Fruit fly (Drosophila melanogaster) whole organism, embryonic: ENCODE measurements around the gene bon.

Experiments
- Asciz ChIP-seq: fragments of 200-800 bp; sonication (Bioruptor generic); optimal IDR thresholded peaks from 2 replicates; lab custom pipeline; 2017; ENCODE audit warnings: missing biosample characterization, mild to moderate bottlenecking, missing genetic modification characterization, missing genetic modification reagents
- Atf6 ChIP-seq: fragments of 200-800 bp; sonication (Bioruptor generic); IDR thresholded peaks from 2 replicates; pipeline ENCODE4 v1.3.6; 2022; ENCODE audit warnings: missing biosample characterization, missing genetic modification characterization
- Blimp-1 ChIP-seq: fragments of 200-800 bp; sonication (Bioruptor generic); optimal IDR thresholded peaks from 3 replicates; lab custom pipeline; 2018; ENCODE audit warnings: missing biosample characterization, missing genetic modification characterization, mild to moderate bottlenecking, moderate library complexity, missing genetic modification reagents
- CG10147 ChIP-seq: fragments of 200-800 bp; sonication (Bioruptor generic); optimal IDR thresholded peaks from 2 replicates; lab custom pipeline; 2019; ENCODE audit warnings: missing biosample characterization, mild to moderate bottlenecking, missing genetic modification characterization, moderate library complexity
- CG10959 ChIP-seq: fragments of 200-800 bp; sonication (Bioruptor generic); IDR thresholded peaks from 2 replicates; pipeline ENCODE4 v1.3.6; 2022; ENCODE audit warnings: missing biosample characterization, missing genetic modification characterization
- CG11085 ChIP-seq: fragments of 200-800 bp; sonication (Bioruptor generic); IDR thresholded peaks from 2 replicates; pipeline ENCODE4 v1.3.6; 2022; ENCODE audit warnings: missing biosample characterization, missing genetic modification characterization
- CG11695 ChIP-seq: fragments of 200-800 bp; sonication (Bioruptor generic); IDR thresholded peaks from 3 replicates; pipeline ENCODE4 v1.3.6; 2022; ENCODE audit warnings: missing biosample characterization, missing genetic modification characterization
- CG12155 ChIP-seq: fragments of 200-800 bp; sonication (Bioruptor generic); optimal IDR thresholded peaks from 3 replicates; lab custom pipeline; 2016; ENCODE audit warnings: missing biosample characterization, missing genetic modification characterization
- CG1233 ChIP-seq: fragments of 200-800 bp; sonication (Bioruptor generic); optimal IDR thresholded peaks from 4 replicates; lab custom pipeline; 2018; ENCODE audit warnings: missing biosample characterization, mild to moderate bottlenecking, missing genetic modification characterization
- CG13775 ChIP-seq: fragments of 200-800 bp; sonication (Bioruptor generic); optimal IDR thresholded peaks from 3 replicates; lab custom pipeline; 2017; ENCODE audit warnings: missing biosample characterization, mild to moderate bottlenecking, missing genetic modification characterization
- CG13894 ChIP-seq: fragments of 200-800 bp; sonication (Bioruptor generic); optimal IDR thresholded peaks from 3 replicates; lab custom pipeline; 2018; ENCODE audit warnings: missing biosample characterization, mild to moderate bottlenecking, missing genetic modification characterization, moderate library complexity
- CG15601 ChIP-seq: fragments of 200-800 bp; sonication (Bioruptor generic); optimal IDR thresholded peaks from 3 replicates; lab custom pipeline; 2019; ENCODE audit warnings: missing biosample characterization, mild to moderate bottlenecking, missing genetic modification characterization, moderate library complexity
- CG17802 ChIP-seq: fragments of 200-800 bp; sonication (Bioruptor generic); optimal IDR thresholded peaks from 2 replicates; lab custom pipeline; 2018; ENCODE audit warnings: missing biosample characterization, mild to moderate bottlenecking, missing genetic modification characterization, moderate library complexity
- CG31224 ChIP-seq: fragments of 200-800 bp; sonication (Bioruptor generic); IDR thresholded peaks from 2 replicates; pipeline ENCODE4 v1.3.6; 2022; ENCODE audit warnings: missing biosample characterization, missing genetic modification characterization
- CG4282 ChIP-seq: fragments of 200-800 bp; sonication (Bioruptor generic); optimal IDR thresholded peaks from 2 replicates; lab custom pipeline; 2016; ENCODE audit warnings: missing biosample characterization, missing genetic modification characterization
- CG4730 ChIP-seq: fragments of 200-800 bp; sonication (Bioruptor generic); IDR thresholded peaks from 2 replicates; pipeline ENCODE4 v1.3.6; 2022; ENCODE audit warnings: missing biosample characterization, missing genetic modification characterization
- CG6254 ChIP-seq: fragments of 200-800 bp; sonication (Bioruptor generic); optimal IDR thresholded peaks from 3 replicates; lab custom pipeline; 2017; ENCODE audit warnings: mild to moderate bottlenecking, missing biosample characterization, missing genetic modification reagents, missing genetic modification characterization
- CG6689 ChIP-seq: fragments of 200-800 bp; sonication (Bioruptor generic); IDR thresholded peaks from 2 replicates; pipeline ENCODE4 v1.3.6; 2022; ENCODE audit warnings: missing biosample characterization, missing genetic modification characterization
- CG7839 ChIP-seq: fragments of 200-800 bp; sonication (Bioruptor generic); optimal IDR thresholded peaks from 3 replicates; lab custom pipeline; 2018; ENCODE audit warnings: missing biosample characterization, mild to moderate bottlenecking, missing genetic modification characterization, moderate library complexity
- CG8290 ChIP-seq, 3 experiments: fragments of 200-800 bp; sonication (Bioruptor generic); optimal IDR thresholded peaks; 2 replicates each; lab custom pipeline; 2016 to 2019; ENCODE audit warnings: missing biosample characterization in 3 of 3, missing genetic modification characterization in 3 of 3, mild to moderate bottlenecking in 2 of 3, moderate library complexity in 1 of 3
- CG9215 ChIP-seq: fragments of 200-800 bp; sonication (Bioruptor generic); IDR thresholded peaks from 2 replicates; pipeline ENCODE4 v1.3.6; 2022; ENCODE audit warnings: missing biosample characterization, missing genetic modification characterization
- CG9932 ChIP-seq: fragments of 200-800 bp; sonication (Bioruptor generic); IDR thresholded peaks from 2 replicates; pipeline ENCODE4 v1.3.6; 2022; ENCODE audit warnings: missing biosample characterization, missing genetic modification characterization
- Camta ChIP-seq: fragments of 200-800 bp; sonication (Bioruptor generic); optimal IDR thresholded peaks from 2 replicates; lab custom pipeline; 2016; ENCODE audit warnings: missing biosample characterization, missing genetic modification characterization
- CoRest ChIP-seq: fragments of 200-800 bp; sonication (Bioruptor generic); optimal IDR thresholded peaks from 3 replicates; lab custom pipeline; 2018; ENCODE audit warnings: missing biosample characterization, mild to moderate bottlenecking, missing genetic modification characterization, moderate library complexity
- Dbx ChIP-seq: fragments of 200-800 bp; sonication (Bioruptor generic); IDR thresholded peaks from 3 replicates; pipeline ENCODE4 v1.3.6; 2022; ENCODE audit warnings: missing biosample characterization, missing genetic modification characterization
- Dfd ChIP-seq, 2 experiments: fragments of >200 bp; optimal IDR thresholded peaks; 2 replicates each; lab custom pipeline; 2017; ENCODE audit warnings: missing biosample characterization in 2 of 2, missing genetic modification characterization in 2 of 2
- HLH3B ChIP-seq: fragments of 200-800 bp; sonication (Bioruptor generic); IDR thresholded peaks from 2 replicates; pipeline ENCODE4 v1.3.6; 2022; ENCODE audit warnings: missing biosample characterization, missing genetic modification characterization
- HLHmδ ChIP-seq: fragments of 200-800 bp; sonication (Bioruptor generic); optimal IDR thresholded peaks from 2 replicates; lab custom pipeline; 2018; ENCODE audit warnings: missing biosample characterization, mild to moderate bottlenecking, missing genetic modification characterization, moderate library complexity
- Sox100B ChIP-seq: fragments of 200-800 bp; sonication (Bioruptor generic); optimal IDR thresholded peaks from 3 replicates; lab custom pipeline; 2018; ENCODE audit warnings: missing biosample characterization, mild to moderate bottlenecking, missing genetic modification characterization
- Vsx1 ChIP-seq: fragments of 200-800 bp; sonication (Bioruptor generic); optimal IDR thresholded peaks from 2 replicates; lab custom pipeline; 2017; ENCODE audit warnings: missing biosample characterization, mild to moderate bottlenecking, missing genetic modification characterization, missing genetic modification reagents
- Xrp1 ChIP-seq: fragments of 200-800 bp; sonication (Bioruptor generic); IDR thresholded peaks from 2 replicates; pipeline ENCODE4 v1.3.6; 2022; ENCODE audit warnings: missing biosample characterization, missing genetic modification characterization
- btn ChIP-seq: fragments of 200-800 bp; sonication (Bioruptor generic); optimal IDR thresholded peaks from 2 replicates; lab custom pipeline; 2016; ENCODE audit warnings: missing biosample characterization, missing genetic modification characterization
- cas ChIP-seq: fragments of 200-800 bp; sonication (Bioruptor generic); IDR thresholded peaks from 2 replicates; pipeline ENCODE4 v1.3.6; 2022; ENCODE audit warnings: missing biosample characterization, missing genetic modification characterization
- crp ChIP-seq, 2 experiments: fragments of 200-800 bp; sonication (Bioruptor generic); optimal IDR thresholded peaks; 2 replicates in 1 of 2; 3 replicates in 1 of 2; lab custom pipeline; 2017; ENCODE audit warnings: missing biosample characterization in 2 of 2, missing genetic modification characterization in 2 of 2, mild to moderate bottlenecking in 1 of 2, moderate library complexity in 1 of 2
- da ChIP-seq: fragments of 200-800 bp; sonication (Bioruptor generic); optimal IDR thresholded peaks from 2 replicates; lab custom pipeline; 2016; ENCODE audit warnings: missing biosample characterization, missing genetic modification characterization
- danr ChIP-seq: fragments of 200-800 bp; sonication (Bioruptor generic); IDR thresholded peaks from 2 replicates; pipeline ENCODE4 v1.3.6; 2022; ENCODE audit warnings: missing biosample characterization, missing genetic modification characterization
- kah ChIP-seq: fragments of 200-800 bp; sonication (Bioruptor generic); optimal IDR thresholded peaks from 2 replicates; lab custom pipeline; 2018; ENCODE audit warnings: missing biosample characterization, mild to moderate bottlenecking, missing genetic modification characterization
- kay ChIP-seq: fragments of 200-800 bp; sonication (Bioruptor generic); optimal IDR thresholded peaks from 2 replicates; lab custom pipeline; 2016; ENCODE audit warnings: missing biosample characterization, missing genetic modification characterization
- lab ChIP-seq: fragments of 200-800 bp; sonication (Bioruptor generic); optimal IDR thresholded peaks from 3 replicates; lab custom pipeline; 2017; ENCODE audit warnings: missing biosample characterization, missing genetic modification characterization, mild to moderate bottlenecking, moderate library complexity, missing genetic modification reagents
- lola ChIP-seq, 3 experiments: fragments of >200 bp in 2 of 3; fragments of 200-800 bp in 1 of 3; sonication (Bioruptor generic) in 1 of 3; optimal IDR thresholded peaks; 2 replicates each; lab custom pipeline; 2017 to 2019; ENCODE audit warnings: missing biosample characterization in 3 of 3, missing genetic modification characterization in 3 of 3, mild to moderate bottlenecking in 1 of 3, moderate library complexity in 1 of 3
- lov ChIP-seq, 2 experiments: fragments of 200-800 bp in 1 of 2; fragments of >200 bp in 1 of 2; sonication (Bioruptor generic) in 1 of 2; IDR thresholded peaks in 1 of 2; optimal IDR thresholded peaks in 1 of 2; 2 replicates in 1 of 2; 3 replicates in 1 of 2; pipeline versions ENCODE4 v1.3.6 to Lab custom; 2017 to 2022; ENCODE audit warnings: missing biosample characterization in 1 of 2, missing genetic modification characterization in 1 of 2
- odd ChIP-seq: fragments of 200-800 bp; sonication (Bioruptor generic); optimal IDR thresholded peaks from 2 replicates; lab custom pipeline; 2017; ENCODE audit warnings: missing biosample characterization, mild to moderate bottlenecking, missing genetic modification characterization
- pros ChIP-seq: fragments of 200-800 bp; sonication (Bioruptor generic); optimal IDR thresholded peaks from 3 replicates; lab custom pipeline; 2019; ENCODE audit warnings: missing biosample characterization, mild to moderate bottlenecking, missing genetic modification characterization, moderate library complexity
- salm ChIP-seq: fragments of 200-800 bp; sonication (Bioruptor generic); optimal IDR thresholded peaks from 2 replicates; lab custom pipeline; 2018; ENCODE audit warnings: missing biosample characterization, mild to moderate bottlenecking, missing genetic modification characterization
- schlank ChIP-seq: fragments of 200-800 bp; sonication (Bioruptor generic); optimal IDR thresholded peaks from 2 replicates; lab custom pipeline; 2018; ENCODE audit warnings: missing biosample characterization, mild to moderate bottlenecking, missing genetic modification characterization
- sisA ChIP-seq: fragments of 200-800 bp; sonication (Bioruptor generic); IDR thresholded peaks from 2 replicates; pipeline ENCODE4 v1.3.6; 2022; ENCODE audit warnings: missing biosample characterization, missing genetic modification characterization
- vvl ChIP-seq: fragments of 200-800 bp; sonication (Bioruptor generic); IDR thresholded peaks from 2 replicates; pipeline ENCODE4 v1.3.6; 2022; ENCODE audit warnings: missing biosample characterization, missing genetic modification characterization
- wor ChIP-seq: fragments of 200-800 bp; sonication (Bioruptor generic); IDR thresholded peaks from 2 replicates; pipeline ENCODE4 v1.3.6; 2022; ENCODE audit warnings: missing biosample characterization, missing genetic modification characterization

bon gene

DNA sequence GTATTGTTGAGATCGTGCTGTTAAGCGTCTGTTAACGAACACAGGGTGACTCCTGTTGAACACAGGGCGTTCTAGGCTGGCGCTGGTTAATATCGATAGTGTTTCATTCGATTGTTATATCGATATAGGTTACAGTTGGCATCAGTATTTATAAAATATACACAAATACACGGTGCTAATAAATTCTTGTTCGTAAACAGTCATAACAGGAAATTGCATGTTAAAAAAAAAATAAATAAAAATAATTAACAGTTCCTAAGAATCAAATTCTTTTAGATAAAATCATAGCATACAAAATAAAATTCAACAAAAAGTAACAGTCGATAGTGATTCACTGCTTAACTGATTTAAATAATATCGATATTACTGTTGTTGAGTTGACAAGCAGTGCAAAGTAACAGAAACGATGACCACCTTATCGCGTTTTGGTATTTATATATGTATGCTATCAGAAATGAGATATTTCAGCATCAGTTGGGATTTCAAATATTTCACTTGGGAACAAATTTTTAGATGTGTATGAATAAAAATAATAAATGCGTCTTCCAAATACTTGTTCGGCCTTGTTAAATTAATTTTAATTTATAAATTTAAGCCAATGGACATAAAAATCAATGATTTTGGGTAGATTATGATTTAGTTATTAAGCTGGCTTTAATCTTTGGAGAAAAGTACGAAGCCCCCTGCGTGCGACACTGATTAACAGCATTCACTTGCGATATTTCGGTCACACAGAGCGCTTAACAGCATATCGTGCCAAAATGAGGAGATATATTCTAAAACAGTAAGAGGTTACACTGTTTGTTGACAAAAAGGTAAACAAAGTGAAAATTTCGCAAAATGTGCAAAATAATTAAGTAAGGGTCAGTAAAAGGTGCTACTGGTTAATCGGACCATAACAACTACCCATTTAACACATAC, 42.0 kb downstream of the bon start, which contains the start of the genes Pi3K92E and Lrrk (continued):
- TF ChIP-seq CG7839 (tag; lab: Kevin White, UChicago) (no peak), wor (no peak), CG4730 (GFP tag; lab: Robert Waterston, UW) (no peak), CG1233 (peak; percentile 39), kah (GFP tag; lab: Kevin White, UChicago) (no peak), CG9932 (GFP tag; lab: Robert Waterston, UW) (peak; percentile 55; the same call in 1 of the 2 replicates), CG11695 (GFP tag; lab: Robert Waterston, UW) (no peak), vvl (GFP tag; lab: Robert Waterston, UW) (no peak; the same call in 1 of the 2 replicates), Blimp-1 (no peak), Atf6 (no peak), CG8290 (GFP tag; optimal IDR thresholded peaks at IDR 0.05; lab: Kevin White, UChicago) (no peak), CG8290 (tag; optimal IDR thresholded peaks at IDR 0.05; lab: Kevin White, UChicago) (no peak), CG15601 (no peak), CG6254 (peak; percentile 99), HLH3B (GFP tag; lab: Robert Waterston, UW) (no peak), CG13775 (no peak), kay (GFP tag; lab: Kevin White, UChicago) (no peak), CG10147 (GFP tag; lab: Kevin White, UChicago) (no peak), da (GFP tag; lab: Kevin White, UChicago) (no peak), CG9215 (GFP tag; lab: Robert Waterston, UW) (no peak), odd (no peak), CoRest (tag; lab: Kevin White, UChicago) (peak; percentile 62), pros (GFP tag; lab: Kevin White, UChicago) (no peak), CG13894 (tag; lab: Kevin White, UChicago) (no peak), danr (GFP tag; lab: Robert Waterston, UW) (no peak), lola (GFP tag; optimal IDR thresholded peaks at IDR 0.05; lab: Kevin White, UChicago) (no peak), CG31224 (GFP tag; lab: Robert Waterston, UW) (no peak), CG4282 (no peak), schlank (tag; lab: Kevin White, UChicago) (no peak), cas (GFP tag; lab: Robert Waterston, UW) (no peak), salm (no peak), Dfd (GFP tag; optimal IDR thresholded peaks at IDR 0.05; lab: Kevin White, UChicago) (no peak), Xrp1 (GFP tag; lab: Robert Waterston, UW) (no peak), btn (GFP tag; lab: Kevin White, UChicago) (no peak), Asciz (GFP tag; lab: Kevin White, UChicago) (no peak), Vsx1 (no peak), CG17802 (tag; lab: Kevin White, UChicago) (no peak), CG11085 (GFP tag; lab: Robert Waterston, UW) (no peak), crp (GFP tag; optimal IDR thresholded peaks at IDR 0.05; lab: Kevin White, UChicago) (no peak), lov (optimal IDR thresholded peaks at IDR 0.05; lab: Kevin White, UChicago) (no peak), lov (GFP tag; IDR thresholded peaks at IDR 0.05; lab: Robert Waterston, UW) (0 out of 3 replicates have a peak, but pooled peaks have one; percentile 49), Sox100B (GFP tag; lab: Kevin White, UChicago) (no peak), sisA (GFP tag; lab: Robert Waterston, UW) (no peak), Dbx (GFP tag; lab: Robert Waterston, UW) (no peak), CG12155 (GFP tag; lab: Kevin White, UChicago) (no peak), lab (GFP tag; lab: Kevin White, UChicago) (no peak), CG10959 (GFP tag; lab: Robert Waterston, UW) (no peak), Camta (GFP tag; lab: Kevin White, UChicago) (no peak), CG6689 (GFP tag; lab: Robert Waterston, UW) (peak; percentile 21; the same call in 1 of the 2 replicates), HLHmδ (peak; percentile 58)
